Fruit fly (Drosophila melanogaster) whole organism, pupa: ENCODE data around the gene CG10035.

Experiments
- CG10348 ChIP-seq: fragments of 200-800 bp; sonication (Bioruptor generic); IDR thresholded peaks from 2 replicates; pipeline ENCODE4 v1.3.6; 2022; ENCODE audit warnings: missing biosample characterization, missing genetic modification characterization
- CG12605 ChIP-seq: fragments of 200-800 bp; sonication (Bioruptor generic); IDR thresholded peaks from 2 replicates; pipeline ENCODE4 v1.3.6; 2022; ENCODE audit warnings: missing biosample characterization, missing genetic modification characterization
- CG17806 ChIP-seq: fragments of 200-800 bp; sonication (Bioruptor generic); optimal IDR thresholded peaks from 2 replicates; lab custom pipeline; 2018; ENCODE audit warnings: missing biosample characterization, mild to moderate bottlenecking, missing genetic modification characterization, moderate library complexity
- CG34367 ChIP-seq: fragments of 200-800 bp; sonication (Bioruptor generic); optimal IDR thresholded peaks from 2 replicates; lab custom pipeline; 2018; ENCODE audit warnings: missing biosample characterization, mild to moderate bottlenecking, missing genetic modification characterization
- CG8301 ChIP-seq: fragments of 200-800 bp; sonication (Bioruptor generic); optimal IDR thresholded peaks from 2 replicates; lab custom pipeline; 2018; ENCODE audit warnings: missing biosample characterization, mild to moderate bottlenecking, missing genetic modification characterization
- CG9948 ChIP-seq: fragments of 200-800 bp; sonication (Bioruptor generic); optimal IDR thresholded peaks from 2 replicates; lab custom pipeline; 2018; ENCODE audit warnings: missing biosample characterization, mild to moderate bottlenecking, missing genetic modification characterization, moderate library complexity
- EcR ChIP-seq: fragments of 200-800 bp; sonication (Bioruptor generic); optimal IDR thresholded peaks from 3 replicates; lab custom pipeline; 2019; ENCODE audit warnings: missing biosample characterization, missing genetic modification characterization, mild to moderate bottlenecking, moderate library complexity, missing genetic modification reagents
- Ets98B ChIP-seq: fragments of 200-800 bp; sonication (Bioruptor generic); IDR thresholded peaks from 2 replicates; pipeline ENCODE4 v1.3.6; 2022; ENCODE audit warnings: missing biosample characterization, missing genetic modification characterization
- Pif1B ChIP-seq: fragments of 200-800 bp; sonication (Bioruptor generic); optimal IDR thresholded peaks from 3 replicates; lab custom pipeline; 2016; ENCODE audit warnings: missing biosample characterization, missing genetic modification characterization
- Snoo ChIP-seq: fragments of 200-800 bp; sonication (Bioruptor generic); optimal IDR thresholded peaks from 3 replicates; lab custom pipeline; 2017; ENCODE audit warnings: missing biosample characterization, mild to moderate bottlenecking, missing genetic modification characterization, inconsistent platforms
- fd96Ca ChIP-seq: fragments of 200-800 bp; sonication (Bioruptor generic); IDR thresholded peaks from 3 replicates; pipeline ENCODE4 v1.3.6; 2022; ENCODE audit warnings: missing biosample characterization, missing genetic modification characterization
- rn ChIP-seq: fragments of 200-800 bp; sonication (Bioruptor generic); IDR thresholded peaks from 2 replicates; pipeline ENCODE4 v1.3.6; 2022; ENCODE audit warnings: missing biosample characterization, missing genetic modification characterization

Gene CG10035

DNA sequence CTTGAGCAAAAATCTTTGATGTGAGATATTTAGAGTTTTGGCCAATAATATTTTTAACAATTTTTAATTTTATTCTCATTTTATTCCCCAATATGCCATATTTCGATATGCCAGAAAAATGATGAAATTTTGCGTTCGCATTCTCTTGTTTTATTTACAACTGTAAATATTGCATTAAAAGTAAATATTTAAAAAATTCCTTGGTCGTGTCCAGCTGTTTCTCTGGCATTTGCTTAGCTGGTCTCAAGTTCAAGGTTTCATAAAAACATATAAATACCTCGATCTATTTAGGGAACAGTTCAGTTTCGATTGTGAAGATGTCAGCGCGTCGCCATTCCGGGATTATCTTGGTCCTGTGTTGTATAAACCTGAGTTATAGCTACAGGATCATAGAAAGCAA is 41.1 kb downstream of the CG10035 start, which contains the start of gene Sgsf:
Sgsf (plus strand) TSS at position 301 of the 400 bp plus-strand sequence.
- TF ChIP-seq CG12605 (GFP tag; lab: Robert Waterston, UW) = no peak
- no peak for TF ChIP-seq Pif1B (GFP tag; lab: Kevin White, UChicago)
- TF ChIP-seq CG9948 (tag; lab: Kevin White, UChicago) = no peak
- no peak for TF ChIP-seq CG34367 (tag; lab: Kevin White, UChicago)
- no peak for TF ChIP-seq Ets98B (GFP tag; lab: Robert Waterston, UW)
- TF ChIP-seq rn = no peak
- TF ChIP-seq fd96Ca (GFP tag; lab: Robert Waterston, UW) = no peak
- TF ChIP-seq EcR (GFP tag; lab: Kevin White, UChicago) = no peak
- TF ChIP-seq CG17806 (tag; lab: Kevin White, UChicago) = no peak
- no peak for TF ChIP-seq Snoo (tag; lab: Kevin White, UChicago)
- TF ChIP-seq CG10348 (GFP tag; lab: Robert Waterston, UW) = no peak
- no peak for TF ChIP-seq CG8301 (tag; lab: Kevin White, UChicago)
